Fruit fly (Drosophila melanogaster): ENCODE data around the gene hzg.
A peak's percentile ranks its signal among the peaks of the same experiment; 100 is the strongest.

The hzg gene

dm6 chr3L:16048722-16049459 lies 44.4 kb upstream of the hzg start:
- no peak for TF ChIP-seq Met (GFP tag; optimal IDR thresholded peaks at IDR 0.05)
- no peak for TF ChIP-seq Ets21C (GFP tag; optimal IDR thresholded peaks at IDR 0.05)
- TF ChIP-seq ss (GFP tag; optimal IDR thresholded peaks at IDR 0.05), result peak in 1 of 2 experiments; percentile 19
- TF ChIP-seq CG1621 (tag; optimal IDR thresholded peaks at IDR 0.05), result no peak
- peak; percentile 37 for TF ChIP-seq vri (GFP tag; optimal IDR thresholded peaks at IDR 0.05)
- TF ChIP-seq CG4318 (GFP tag; optimal IDR thresholded peaks at IDR 0.05), result no peak
- TF ChIP-seq CG34406 (GFP tag; optimal IDR thresholded peaks at IDR 0.05), result no peak
- TF ChIP-seq Sox102F (GFP tag; optimal IDR thresholded peaks at IDR 0.05), result no peak
- no peak for TF ChIP-seq eg (GFP tag; IDR thresholded peaks at IDR 0.05)
- no peak for TF ChIP-seq Sox14 (GFP tag; optimal IDR thresholded peaks at IDR 0.05)
- peak; percentile 95 for TF ChIP-seq dsx (GFP tag; optimal IDR thresholded peaks at IDR 0.05; ENCODE audit: poor library complexity, severe bottlenecking)
- 0 out of 3 replicates have a peak, but pooled peaks have one; percentile 5 for TF ChIP-seq CG6163 (GFP tag; IDR thresholded peaks at IDR 0.05)
- TF ChIP-seq svp (GFP tag), result peak; percentile 49
- TF ChIP-seq Eip78C (GFP tag), result peak; percentile 18
- peak; percentile 17 for TF ChIP-seq CG3032 (tag; optimal IDR thresholded peaks at IDR 0.05)
- peak; percentile 37 for TF ChIP-seq Ets96B (tag; optimal IDR thresholded peaks at IDR 0.05)
- peak; percentile 16 for TF ChIP-seq OdsH (GFP tag; optimal IDR thresholded peaks at IDR 0.05)
- no peak for TF ChIP-seq CG16779 (tag; optimal IDR thresholded peaks at IDR 0.05)
- no peak for TF ChIP-seq Eip93F (GFP tag; optimal IDR thresholded peaks at IDR 0.05)
- no peak; the same call in 2 of the 3 replicates for TF ChIP-seq CG8119 (GFP tag; IDR thresholded peaks at IDR 0.05)
- TF ChIP-seq Hr4 (GFP tag; optimal IDR thresholded peaks at IDR 0.05), result no peak
- TF ChIP-seq CG6792 (GFP tag; optimal IDR thresholded peaks at IDR 0.05), result no peak
- TF ChIP-seq CG7368 (GFP tag; optimal IDR thresholded peaks at IDR 0.05), result no peak

DNA sequence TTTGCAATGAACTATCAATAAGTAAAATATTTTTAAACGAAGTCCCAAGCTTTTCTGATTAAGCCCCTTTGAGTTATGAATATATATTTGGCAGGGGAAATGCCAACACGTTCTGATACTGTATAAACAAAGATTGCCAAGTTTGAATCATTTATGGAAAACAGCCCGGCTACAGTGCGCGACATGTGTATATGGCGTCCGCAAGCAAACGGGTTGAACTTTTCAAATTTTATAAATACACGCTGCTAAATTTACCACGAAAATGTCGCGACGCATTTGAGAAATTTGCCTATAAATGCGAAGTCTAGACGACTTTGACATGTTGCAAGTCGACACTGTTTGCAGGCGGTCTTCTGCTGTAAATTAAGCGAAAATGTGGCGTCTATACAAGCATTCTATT lies 43.5 kb upstream of the hzg start:
- TF ChIP-seq Smox (GFP tag; optimal IDR thresholded peaks at IDR 0.05) (peak; percentile 65), net (GFP tag; optimal IDR thresholded peaks at IDR 0.05) (peak; percentile 71), CG3032 (tag; optimal IDR thresholded peaks at IDR 0.05) (peak; percentile 67), CG3919 (GFP tag; optimal IDR thresholded peaks at IDR 0.05) (peak; percentile 73), dsx (GFP tag; optimal IDR thresholded peaks at IDR 0.05; ENCODE audit: poor library complexity, severe bottlenecking) (no peak), achi (GFP tag; optimal IDR thresholded peaks at IDR 0.05) (peak; percentile 51), Sox14 (GFP tag; optimal IDR thresholded peaks at IDR 0.05) (peak; percentile 80), fd85E (GFP tag; optimal IDR thresholded peaks at IDR 0.05) (no peak), CG11902 (GFP tag; optimal IDR thresholded peaks at IDR 0.05) (peak; percentile 55), CG32006 (GFP tag; optimal IDR thresholded peaks at IDR 0.05) (peak; percentile 64), Ets21C (GFP tag; optimal IDR thresholded peaks at IDR 0.05) (peak; percentile 67), CG1621 (tag; optimal IDR thresholded peaks at IDR 0.05) (peak; percentile 74), CG6808 (GFP tag; optimal IDR thresholded peaks at IDR 0.05) (peak; percentile 68), Eip93F (GFP tag; optimal IDR thresholded peaks at IDR 0.05) (peak; percentile 13), eg (GFP tag; IDR thresholded peaks at IDR 0.05) (peak; percentile 77), CG8319 (GFP tag; optimal IDR thresholded peaks at IDR 0.05) (peak; percentile 52), Lpt (GFP tag; optimal IDR thresholded peaks at IDR 0.05) (peak; percentile 46), svp (GFP tag) (peak; percentile 88), lz (GFP tag; optimal IDR thresholded peaks at IDR 0.05) (peak; percentile 75), Ets96B (tag; optimal IDR thresholded peaks at IDR 0.05) (peak; percentile 65), fkh (GFP tag; optimal IDR thresholded peaks at IDR 0.05) (peak; percentile 14), CG6792 (GFP tag; optimal IDR thresholded peaks at IDR 0.05) (peak; percentile 59), fd59A (GFP tag; optimal IDR thresholded peaks at IDR 0.05) (peak; percentile 59), Sox15 (GFP tag; optimal IDR thresholded peaks at IDR 0.05) (peak; percentile 48), Gug (GFP tag; IDR thresholded peaks at IDR 0.05) (peak; percentile 34; the same call in 1 of the 2 replicates), salr (GFP tag; optimal IDR thresholded peaks at IDR 0.05) (peak; percentile 50 to 77), CG31627 (GFP tag; optimal IDR thresholded peaks at IDR 0.05) (peak; percentile 81), cyc (GFP tag; optimal IDR thresholded peaks at IDR 0.05) (peak; percentile 76), topi (GFP tag; optimal IDR thresholded peaks at IDR 0.05) (peak; percentile 83), CG10631 (GFP tag; optimal IDR thresholded peaks at IDR 0.05) (peak; percentile 55), ss (GFP tag; optimal IDR thresholded peaks at IDR 0.05) (peak; percentile 45 to 80), CG16779 (tag; optimal IDR thresholded peaks at IDR 0.05) (peak; percentile 16), Hr38 (GFP tag; optimal IDR thresholded peaks at IDR 0.05) (no peak), CG8632 (GFP tag; optimal IDR thresholded peaks at IDR 0.05) (peak; percentile 62), CG11762 (GFP tag; optimal IDR thresholded peaks at IDR 0.05; ENCODE audit: insufficient read depth) (peak; percentile 39), CG9139 (GFP tag; optimal IDR thresholded peaks at IDR 0.05) (peak; percentile 62), Eip78C (GFP tag) (peak; percentile 91), Met (GFP tag; optimal IDR thresholded peaks at IDR 0.05) (peak; percentile 83)

All from whole organism, prepupa.